Worm (Caenorhabditis elegans) whole organism, mixed stage, embryonic: ENCODE data around the gene ZK632.11.

Experiments used
- M03D4.4 ChIP-seq: sonication (generic microtip); optimal IDR thresholded peaks from 2 replicates; lab custom pipeline; 2017; ENCODE audit warnings: mild to moderate bottlenecking, missing genetic modification characterization, missing compliant biosample characterization
- bed-3 ChIP-seq: fragments of 200-800 bp; sonication (Bioruptor generic); optimal IDR thresholded peaks from 3 replicates; lab custom pipeline; 2018; ENCODE audit warnings: mild to moderate bottlenecking, missing genetic modification characterization, moderate library complexity, missing compliant biosample characterization
- blmp-1 ChIP-seq: fragments of 150-350 bp; optimal IDR thresholded peaks from 2 replicates; lab custom pipeline; 2014; ENCODE audit warnings: missing biosample characterization, missing genetic modification characterization
- ceh-39 ChIP-seq: fragments of 150-350 bp; optimal IDR thresholded peaks from 2 replicates; lab custom pipeline; 2014; ENCODE audit warnings: missing biosample characterization, missing genetic modification characterization
- ceh-43 ChIP-seq: fragments of 200-800 bp; sonication (Bioruptor generic); optimal IDR thresholded peaks from 2 replicates; lab custom pipeline; 2018; ENCODE audit warnings: mild to moderate bottlenecking, missing genetic modification characterization, moderate library complexity, missing compliant biosample characterization
- ceh-83 ChIP-seq: fragments of 200-800 bp; sonication (Bioruptor generic); optimal IDR thresholded peaks from 2 replicates; lab custom pipeline; 2018; ENCODE audit warnings: mild to moderate bottlenecking, missing genetic modification characterization, missing compliant biosample characterization
- ces-1 ChIP-seq: fragments of 150-350 bp; optimal IDR thresholded peaks from 2 replicates; lab custom pipeline; 2014; ENCODE audit warnings: missing biosample characterization, missing genetic modification reagents, missing genetic modification characterization
- cnd-1 ChIP-seq: fragments of 200-800 bp; sonication (Bioruptor generic); optimal IDR thresholded peaks from 2 replicates; lab custom pipeline; 2018; ENCODE audit warnings: mild to moderate bottlenecking, missing genetic modification characterization, missing compliant biosample characterization
- drap-1 ChIP-seq: fragments of 200-800 bp; sonication (Bioruptor generic); optimal IDR thresholded peaks from 3 replicates; lab custom pipeline; 2018; ENCODE audit warnings: mild to moderate bottlenecking, missing genetic modification characterization, missing compliant biosample characterization
- elt-1 ChIP-seq: sonication (generic microtip); optimal IDR thresholded peaks from 2 replicates; lab custom pipeline; 2017; ENCODE audit warnings: missing genetic modification characterization, mild to moderate bottlenecking, missing compliant biosample characterization, antibody characterized with exemption, moderate library complexity, borderline replicate concordance; ENCODE audit not compliant: insufficient read depth
- elt-3 ChIP-seq: fragments of 150-350 bp; optimal IDR thresholded peaks from 2 replicates; lab custom pipeline; 2014; ENCODE audit warnings: missing biosample characterization, missing genetic modification characterization
- flh-1 ChIP-seq: fragments of 200-800 bp; sonication (Bioruptor generic); optimal IDR thresholded peaks from 2 replicates; lab custom pipeline; 2018; ENCODE audit warnings: mild to moderate bottlenecking, missing genetic modification characterization, moderate library complexity, missing compliant biosample characterization
- ham-2 ChIP-seq: fragments of 200-800 bp; sonication (Bioruptor generic); optimal IDR thresholded peaks from 2 replicates; lab custom pipeline; 2018; ENCODE audit warnings: mild to moderate bottlenecking, missing genetic modification characterization, missing compliant biosample characterization
- hlh-1 ChIP-seq: fragments of 150-350 bp; optimal IDR thresholded peaks from 2 replicates; lab custom pipeline; 2014; ENCODE audit warnings: missing biosample characterization, missing genetic modification reagents, missing genetic modification characterization
- lin-13 ChIP-seq: fragments of 150-350 bp; optimal IDR thresholded peaks from 2 replicates; lab custom pipeline; 2014; ENCODE audit warnings: missing biosample characterization, missing genetic modification characterization
- lin-32 ChIP-seq: fragments of 200-800 bp; sonication (Bioruptor generic); optimal IDR thresholded peaks from 2 replicates; lab custom pipeline; 2018; ENCODE audit warnings: mild to moderate bottlenecking, missing genetic modification characterization, missing compliant biosample characterization
- lsy-2 ChIP-seq: fragments of 150-350 bp; optimal IDR thresholded peaks from 2 replicates; lab custom pipeline; 2014; ENCODE audit warnings: missing biosample characterization, missing genetic modification characterization
- mab-5 ChIP-seq: fragments of 150-350 bp; optimal IDR thresholded peaks from 2 replicates; lab custom pipeline; 2014; ENCODE audit warnings: missing biosample characterization, missing genetic modification characterization
- mep-1 ChIP-seq: fragments of 150-350 bp; optimal IDR thresholded peaks from 2 replicates; lab custom pipeline; 2017; ENCODE audit warnings: missing biosample characterization, missing genetic modification reagents, missing genetic modification characterization, inconsistent platforms
- mls-2 ChIP-seq: sonication (generic microtip); optimal IDR thresholded peaks from 2 replicates; lab custom pipeline; 2016; ENCODE audit warnings: mild to moderate bottlenecking, missing genetic modification characterization, moderate library complexity, missing compliant biosample characterization
- nhr-12 ChIP-seq: fragments of 150-350 bp; optimal IDR thresholded peaks from 2 replicates; lab custom pipeline; 2014; ENCODE audit warnings: missing biosample characterization, missing genetic modification characterization
- nhr-2 ChIP-seq: fragments of 150-350 bp; optimal IDR thresholded peaks from 2 replicates; lab custom pipeline; 2014; ENCODE audit warnings: missing biosample characterization, missing genetic modification characterization
- nhr-237 ChIP-seq: fragments of 150-350 bp; optimal IDR thresholded peaks from 2 replicates; lab custom pipeline; 2014; ENCODE audit warnings: missing biosample characterization, missing genetic modification characterization
- nhr-28 ChIP-seq: fragments of 150-350 bp; optimal IDR thresholded peaks from 2 replicates; lab custom pipeline; 2014; ENCODE audit warnings: missing biosample characterization, missing genetic modification characterization
- nhr-76 ChIP-seq: sonication (generic microtip); optimal IDR thresholded peaks from 2 replicates; lab custom pipeline; 2017; ENCODE audit warnings: missing biosample characterization, missing genetic modification characterization
- pha-4 ChIP-seq: fragments of 150-350 bp; optimal IDR thresholded peaks from 2 replicates; lab custom pipeline; 2018; ENCODE audit warnings: missing biosample characterization, missing genetic modification reagents, missing genetic modification characterization
- sem-2 ChIP-seq: fragments of 200-800 bp; sonication (Bioruptor generic); optimal IDR thresholded peaks from 2 replicates; lab custom pipeline; 2018; ENCODE audit warnings: mild to moderate bottlenecking, missing genetic modification characterization, missing compliant biosample characterization
- snpc-4 ChIP-seq: fragments of 150-350 bp; optimal IDR thresholded peaks from 2 replicates; lab custom pipeline; 2014; ENCODE audit warnings: missing biosample characterization, missing genetic modification characterization
- sptf-1 ChIP-seq: sonication (generic microtip); optimal IDR thresholded peaks from 2 replicates; lab custom pipeline; 2017; ENCODE audit warnings: mild to moderate bottlenecking, missing genetic modification characterization, moderate library complexity, missing compliant biosample characterization
- tbx-8 ChIP-seq: fragments of 200-800 bp; sonication (Bioruptor generic); optimal IDR thresholded peaks from 2 replicates; lab custom pipeline; 2018; ENCODE audit warnings: mild to moderate bottlenecking, missing genetic modification characterization, moderate library complexity, missing compliant biosample characterization
- unc-120 ChIP-seq: sonication (generic microtip); optimal IDR thresholded peaks from 2 replicates; lab custom pipeline; 2017; ENCODE audit warnings: missing genetic modification characterization, missing compliant biosample characterization; ENCODE audit not compliant: poor library complexity, severe bottlenecking
- unc-39 ChIP-seq: fragments of 150-350 bp; optimal IDR thresholded peaks from 2 replicates; lab custom pipeline; 2014; ENCODE audit warnings: missing biosample characterization, missing genetic modification characterization
- unc-62 ChIP-seq: fragments of 150-350 bp; optimal IDR thresholded peaks from 2 replicates; lab custom pipeline; 2014; ENCODE audit warnings: missing biosample characterization, missing genetic modification reagents, missing genetic modification characterization
- zip-8 ChIP-seq: fragments of 150-350 bp; optimal IDR thresholded peaks from 2 replicates; lab custom pipeline; 2014; ENCODE audit warnings: missing biosample characterization, missing genetic modification characterization
- ztf-11 ChIP-seq: fragments of 150-350 bp; optimal IDR thresholded peaks from 2 replicates; lab custom pipeline; 2014; ENCODE audit warnings: missing biosample characterization, missing genetic modification characterization

Gene ZK632.11

DNA sequence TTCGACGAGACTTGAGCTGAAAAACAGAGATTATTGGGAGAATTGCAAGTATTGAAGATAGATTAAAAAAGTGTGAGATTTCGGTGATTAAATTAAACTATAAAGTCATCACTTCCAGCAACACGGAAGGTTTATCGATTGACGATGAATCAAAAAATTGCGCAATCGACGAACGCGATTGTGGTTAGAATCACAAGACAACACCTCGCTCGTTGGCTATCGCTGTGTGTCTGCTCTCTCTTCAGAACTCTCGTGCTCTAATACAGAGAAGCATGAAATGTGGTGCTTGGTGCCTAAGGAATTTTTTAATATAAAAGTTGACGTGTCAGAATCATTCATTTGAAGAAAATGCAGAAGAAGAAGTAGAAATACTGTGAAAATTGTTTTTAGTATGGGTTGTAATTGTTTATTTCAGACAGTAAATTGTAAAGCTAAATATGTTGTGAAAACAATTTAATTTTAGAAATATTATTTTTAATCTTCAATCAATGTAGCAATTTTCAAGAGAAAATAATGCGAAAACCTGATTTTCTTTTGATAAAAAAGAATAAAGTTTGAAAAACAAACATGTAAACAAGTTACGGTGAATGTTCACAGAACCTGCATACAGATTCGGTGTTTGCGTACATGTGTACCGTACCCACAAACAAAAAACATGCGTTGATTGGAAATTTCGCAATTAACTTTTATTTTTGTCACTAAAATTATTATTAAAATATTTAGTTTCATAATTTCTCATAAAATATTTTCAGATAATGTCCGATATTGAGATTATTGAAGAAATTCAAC, at the start of gene ZK632.11, which contains the start of gene ZK632.10:
ZK632.11 (plus strand) TSS at position 753 of the 789 bp plus-strand sequence.
ZK632.10 (minus strand) TSS at position 560 of the 789 bp plus-strand sequence.
- peak; percentile 9 for TF ChIP-seq nhr-237 (tag; lab: Kevin White, UChicago)
- no peak for TF ChIP-seq elt-3 (tag; lab: Kevin White, UChicago)
- peak; percentile 96 for TF ChIP-seq lsy-2
- TF ChIP-seq pha-4 (tag; lab: Kevin White, UChicago), result peak; percentile 76
- TF ChIP-seq zip-8 (tag; lab: Kevin White, UChicago), result peak; percentile 38
- TF ChIP-seq snpc-4 (tag; lab: Kevin White, UChicago), result no peak
- TF ChIP-seq ces-1, result peak; percentile 61
- peak; percentile 4 for TF ChIP-seq mep-1 (tag; lab: Kevin White, UChicago)

DNA sequence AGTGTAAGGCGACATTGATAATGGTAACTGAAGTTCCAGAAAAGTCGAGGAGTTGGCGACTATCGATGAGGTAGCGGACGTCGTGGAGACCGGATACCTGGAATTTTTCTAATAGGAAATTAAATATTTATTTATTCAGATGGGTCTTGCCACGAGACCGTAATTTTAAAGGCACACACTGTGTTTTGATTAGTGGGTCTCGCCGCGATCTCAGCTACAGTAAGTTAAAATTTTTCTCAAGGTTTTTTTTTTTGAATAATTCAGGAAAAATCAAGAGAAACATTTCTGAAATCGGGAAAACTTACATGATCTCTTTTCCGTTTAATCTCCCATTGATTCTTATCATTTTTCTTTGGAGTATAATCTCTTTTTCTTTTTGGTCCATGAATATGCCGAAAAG, 48.6 kb upstream of the ZK632.11 start:
- no peak for TF ChIP-seq flh-1
- no peak for TF ChIP-seq ham-2
- no peak for TF ChIP-seq snpc-4 (tag; lab: Kevin White, UChicago)
- no peak for TF ChIP-seq mls-2 (tag; lab: Kevin White, UChicago)
- TF ChIP-seq M03D4.4 (tag; lab: Kevin White, UChicago), result no peak
- no peak for TF ChIP-seq ces-1
- no peak for TF ChIP-seq drap-1

DNA sequence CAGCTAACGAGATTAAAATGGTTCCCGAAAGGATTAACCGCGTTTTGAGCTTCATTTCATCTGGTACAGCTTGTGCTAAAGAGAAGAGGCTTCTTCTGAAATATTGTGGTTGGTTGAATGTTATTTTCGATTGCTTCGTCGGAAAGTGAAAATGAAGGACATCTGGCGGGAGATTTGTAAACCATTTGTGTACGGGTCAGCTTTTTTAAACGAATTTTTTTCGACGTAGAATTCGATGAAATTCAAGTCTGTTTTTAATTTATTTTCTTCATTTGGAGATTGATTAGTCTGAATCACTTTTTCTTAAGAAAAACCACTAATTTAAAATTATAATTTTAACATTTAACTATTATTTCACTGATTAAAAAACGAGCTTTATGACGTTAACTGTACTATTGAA, 47.5 kb upstream of the ZK632.11 start, which contains the start of gene sqv-3:
sqv-3 (minus strand) TSS at position 101 of the 400 bp plus-strand sequence.
- TF ChIP-seq flh-1, result no peak
- no peak for TF ChIP-seq mab-5
- TF ChIP-seq snpc-4 (tag; lab: Kevin White, UChicago), result no peak
- TF ChIP-seq lin-13 (tag; lab: Kevin White, UChicago), result no peak
- TF ChIP-seq mep-1 (tag; lab: Kevin White, UChicago), result no peak
- no peak for TF ChIP-seq ztf-11 (tag; lab: Kevin White, UChicago)
- TF ChIP-seq, all 35 proteins: peak for 0

DNA sequence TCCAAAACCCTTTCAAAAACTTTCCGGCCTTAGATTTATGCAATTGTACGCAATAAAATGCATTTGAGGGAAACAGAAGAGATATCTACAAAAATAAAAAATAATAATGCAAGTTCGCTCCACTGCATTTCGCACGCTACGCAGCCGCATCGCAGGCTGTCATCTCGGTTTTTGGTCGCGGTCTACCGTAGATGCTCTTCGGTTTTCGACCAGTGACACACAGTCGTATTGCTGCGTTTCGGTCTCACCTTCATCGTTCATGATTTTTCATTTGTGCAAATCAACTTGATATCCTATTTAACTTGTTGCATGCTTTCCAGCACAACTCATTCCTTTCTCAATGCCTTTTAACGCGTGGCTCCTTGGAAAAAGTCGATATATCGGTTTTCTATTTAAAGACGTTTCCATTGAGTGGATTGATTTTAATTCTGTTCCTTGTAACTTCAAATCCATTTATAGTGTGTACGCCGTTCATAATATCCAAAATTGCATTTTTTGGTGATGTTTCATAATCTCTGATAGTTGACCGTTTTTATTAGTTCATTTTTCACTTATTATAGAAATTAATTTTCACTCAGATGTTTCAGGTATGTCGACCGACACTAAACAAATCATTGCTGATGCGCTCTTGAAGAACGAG, 46.9 kb upstream of the ZK632.11 start, which contains the start of gene vha-1:
vha-1 (plus strand) TSS at position 590 of the 640 bp plus-strand sequence.
- TF ChIP-seq lsy-2 (peak; percentile 91), mls-2 (tag; lab: Kevin White, UChicago) (no peak), flh-1 (no peak), nhr-237 (tag; lab: Kevin White, UChicago) (peak; percentile 81), mep-1 (tag; lab: Kevin White, UChicago) (peak; percentile 94), blmp-1 (tag; lab: Kevin White, UChicago) (no peak), hlh-1 (tag; lab: Kevin White, UChicago) (peak; percentile 32), nhr-12 (tag; lab: Kevin White, UChicago) (no peak), M03D4.4 (tag; lab: Kevin White, UChicago) (peak; percentile 34), unc-120 (tag; lab: Kevin White, UChicago) (peak; percentile 82), elt-1 (tag; lab: Kevin White, UChicago) (no peak), snpc-4 (tag; lab: Kevin White, UChicago) (no peak), ceh-83 (GFP tag; lab: Kevin White, UChicago) (no peak), unc-62 (peak; percentile 60), elt-3 (tag; lab: Kevin White, UChicago) (no peak), sptf-1 (no peak), nhr-76 (no peak), tbx-8 (GFP tag; lab: Kevin White, UChicago) (no peak), mab-5 (no peak), lin-32 (GFP tag; lab: Kevin White, UChicago) (no peak), cnd-1 (no peak), nhr-28 (tag; lab: Kevin White, UChicago) (no peak), ces-1 (peak; percentile 45), ceh-43 (GFP tag; lab: Kevin White, UChicago) (no peak), pha-4 (tag; lab: Kevin White, UChicago) (peak; percentile 89), ztf-11 (tag; lab: Kevin White, UChicago) (no peak), lin-13 (tag; lab: Kevin White, UChicago) (peak; percentile 85), nhr-2 (tag; lab: Kevin White, UChicago) (no peak), sem-2 (GFP tag; lab: Kevin White, UChicago) (no peak), bed-3 (no peak), ham-2 (no peak), unc-39 (no peak), drap-1 (peak; percentile 17), zip-8 (tag; lab: Kevin White, UChicago) (no peak), ceh-39 (tag; lab: Kevin White, UChicago) (peak; percentile 86)
